Fruit fly (Drosophila melanogaster): ENCODE results near the gene CG9801.
A peak's percentile ranks its signal among the peaks of the same experiment; 100 is the strongest.

The CG9801 gene

dm6 chr3R:8711890-8712449 is 35.5 kb downstream of the CG9801 start (continued):
- TF ChIP-seq nmo (GFP tag; optimal IDR thresholded peaks at IDR 0.05), result peak; percentile 29
- peak in 1 of 2 experiments; percentile 86 for TF ChIP-seq Hr78 (GFP tag; optimal IDR thresholded peaks at IDR 0.05)
- TF ChIP-seq CG17359 (tag; optimal IDR thresholded peaks at IDR 0.05), result peak; percentile 36
- no peak for TF ChIP-seq CG11247 (GFP tag; IDR thresholded peaks at IDR 0.05)
- peak; percentile 49 for TF ChIP-seq CG11504 (tag; optimal IDR thresholded peaks at IDR 0.05)
- peak; percentile 9 for TF ChIP-seq CG15269 (tag; optimal IDR thresholded peaks at IDR 0.05)
- no peak for TF ChIP-seq Mes4 (GFP tag; optimal IDR thresholded peaks at IDR 0.05)
- no peak for TF ChIP-seq emc (GFP tag; optimal IDR thresholded peaks at IDR 0.05)
- TF ChIP-seq CG7963 (GFP tag; IDR thresholded peaks at IDR 0.05; ENCODE audit: partially characterized antibody), result no peak
- TF ChIP-seq Med (GFP tag), result peak; percentile 5
- peak in 1 of 2 experiments; percentile 63 for TF ChIP-seq Hr51 (GFP tag; optimal IDR thresholded peaks at IDR 0.05)
- peak in 1 of 2 experiments; percentile 50 for TF ChIP-seq bsh (GFP tag; optimal IDR thresholded peaks at IDR 0.05)
- no peak for TF ChIP-seq nerfin-1 (tag; optimal IDR thresholded peaks at IDR 0.05)
- 0 out of 2 replicates have a peak, but pooled peaks have one; percentile 12 for TF ChIP-seq bowl (GFP tag; IDR thresholded peaks at IDR 0.05)
- peak; percentile 35; the same call in 2 of the 3 replicates for TF ChIP-seq ci (GFP tag; IDR thresholded peaks at IDR 0.05)
- 0 out of 3 replicates have a peak, but pooled peaks have one; percentile 45 for TF ChIP-seq so (GFP tag; IDR thresholded peaks at IDR 0.05)
- peak in 1 of 2 experiments; percentile 27 for TF ChIP-seq dpn (GFP tag; optimal IDR thresholded peaks at IDR 0.05)
- TF ChIP-seq phol (tag; optimal IDR thresholded peaks at IDR 0.05), result peak; percentile 19
- TF ChIP-seq Dp (GFP tag; optimal IDR thresholded peaks at IDR 0.05), result no peak
- no peak for TF ChIP-seq CG14014 (GFP tag; IDR thresholded peaks at IDR 0.05)
- TF ChIP-seq Fer3 (tag; optimal IDR thresholded peaks at IDR 0.05), result no peak
- no peak for TF ChIP-seq CkIIα-i1 (GFP tag; IDR thresholded peaks at IDR 0.05)
- TF ChIP-seq Asciz (GFP tag; optimal IDR thresholded peaks at IDR 0.05), result peak; percentile 41
- TF ChIP-seq CG4282 (GFP tag; optimal IDR thresholded peaks at IDR 0.05), result no peak
- TF ChIP-seq CG1647 (GFP tag; optimal IDR thresholded peaks at IDR 0.05), result no peak
- TF ChIP-seq E2f2 (GFP tag; IDR thresholded peaks at IDR 0.05), result no peak
- no peak for TF ChIP-seq bab2 (GFP tag; optimal IDR thresholded peaks at IDR 0.05)
- TF ChIP-seq Ptx1 (GFP tag; IDR thresholded peaks at IDR 0.05), result peak; percentile 32; the same call in 1 of the 2 replicates
- TF ChIP-seq CG2889 (GFP tag; IDR thresholded peaks at IDR 0.05), result 0 out of 3 replicates have a peak, but pooled peaks have one; percentile 23
- no peak for TF ChIP-seq CG10654 (GFP tag; optimal IDR thresholded peaks at IDR 0.05)
- TF ChIP-seq jumu (GFP tag; optimal IDR thresholded peaks at IDR 0.05), result no peak
- TF ChIP-seq Ssrp (tag; optimal IDR thresholded peaks at IDR 0.05), result no peak
- no peak for TF ChIP-seq Doc2 (GFP tag; IDR thresholded peaks at IDR 0.05)
- peak; percentile 60 for TF ChIP-seq Vsx1 (GFP tag; optimal IDR thresholded peaks at IDR 0.05)
- no peak for TF ChIP-seq Side (GFP tag; optimal IDR thresholded peaks at IDR 0.05)
- no peak for TF ChIP-seq lola (GFP tag; optimal IDR thresholded peaks at IDR 0.05)
- peak; percentile 69 for TF ChIP-seq Deaf1 (tag; optimal IDR thresholded peaks at IDR 0.05)
- 0 out of 3 replicates have a peak, but pooled peaks have one; percentile 3 for TF ChIP-seq zfh1 (GFP tag; IDR thresholded peaks at IDR 0.05)
- peak; percentile 24 for TF ChIP-seq CG7839 (tag; optimal IDR thresholded peaks at IDR 0.05)
- TF ChIP-seq CG3163 (GFP tag; optimal IDR thresholded peaks at IDR 0.05), result peak; percentile 1
